Fruit fly (Drosophila melanogaster) whole organism, adult: ENCODE measurements around the gene CG33723.

Experiments
- CG11617 ChIP-seq: fragments of 200-800 bp; sonication (Bioruptor generic); optimal IDR thresholded peaks from 2 replicates; lab custom pipeline; 2017; ENCODE audit warnings: mild to moderate bottlenecking, missing biosample characterization, missing genetic modification reagents, missing genetic modification characterization
- CG12768 ChIP-seq: fragments of 200-800 bp; sonication (Bioruptor generic); optimal IDR thresholded peaks from 2 replicates; lab custom pipeline; 2017; ENCODE audit warnings: missing biosample characterization, missing genetic modification characterization, mild to moderate bottlenecking, moderate library complexity, missing genetic modification reagents
- CG14711 ChIP-seq: fragments of 200-800 bp; sonication (Bioruptor generic); optimal IDR thresholded peaks from 2 replicates; lab custom pipeline; 2018; ENCODE audit warnings: missing biosample characterization, mild to moderate bottlenecking, missing genetic modification characterization, moderate library complexity
- CG1620 ChIP-seq: fragments of 200-800 bp; sonication (Bioruptor generic); optimal IDR thresholded peaks from 2 replicates; lab custom pipeline; 2016; ENCODE audit warnings: missing biosample characterization, missing genetic modification characterization
- CG33017 ChIP-seq: fragments of 200-800 bp; sonication (Bioruptor generic); optimal IDR thresholded peaks from 2 replicates; lab custom pipeline; 2018; ENCODE audit warnings: missing biosample characterization, mild to moderate bottlenecking, missing genetic modification characterization, moderate library complexity
- CG5204 ChIP-seq: fragments of 200-800 bp; sonication (Bioruptor generic); optimal IDR thresholded peaks from 2 replicates; lab custom pipeline; 2016; ENCODE audit warnings: missing biosample characterization, missing genetic modification characterization
- CG7045 ChIP-seq: fragments of 200-800 bp; sonication (Bioruptor generic); optimal IDR thresholded peaks from 2 replicates; lab custom pipeline; 2017; ENCODE audit warnings: missing biosample characterization, mild to moderate bottlenecking, missing genetic modification characterization
- CG7101 ChIP-seq: fragments of 200-800 bp; sonication (Bioruptor generic); optimal IDR thresholded peaks from 2 replicates; lab custom pipeline; 2018; ENCODE audit warnings: missing biosample characterization, mild to moderate bottlenecking, missing genetic modification characterization, moderate library complexity
- Clk ChIP-seq: fragments of 200-800 bp; sonication (Bioruptor generic); optimal IDR thresholded peaks from 2 replicates; lab custom pipeline; 2017; ENCODE audit warnings: missing biosample characterization, missing genetic modification characterization
- Crg-1 ChIP-seq: fragments of 200-800 bp; sonication (Bioruptor generic); optimal IDR thresholded peaks from 2 replicates; lab custom pipeline; 2016; ENCODE audit warnings: missing biosample characterization, missing genetic modification characterization
- Hr96 ChIP-seq: fragments of 200-800 bp; sonication (Bioruptor generic); optimal IDR thresholded peaks from 2 replicates; lab custom pipeline; 2016; ENCODE audit warnings: missing biosample characterization, missing genetic modification characterization
- Mnt ChIP-seq: fragments of 200-800 bp; sonication (Bioruptor generic); optimal IDR thresholded peaks from 2 replicates; lab custom pipeline; 2016; ENCODE audit warnings: missing biosample characterization, mild to moderate bottlenecking, missing genetic modification characterization
- bab1 ChIP-seq: fragments of 200-800 bp; sonication (Bioruptor generic); optimal IDR thresholded peaks from 3 replicates; lab custom pipeline; 2019; ENCODE audit warnings: missing biosample characterization, mild to moderate bottlenecking, missing genetic modification characterization, moderate library complexity
- cic ChIP-seq: fragments of 200-800 bp; sonication (Bioruptor generic); optimal IDR thresholded peaks from 2 replicates; lab custom pipeline; 2017; ENCODE audit warnings: missing biosample characterization, mild to moderate bottlenecking, missing genetic modification characterization, moderate library complexity
- cnc ChIP-seq, 2 experiments: fragments of >200 bp; optimal IDR thresholded peaks; 2 replicates each; lab custom pipeline; 2017
- kay ChIP-seq: fragments of 200-800 bp; sonication (Bioruptor generic); peaks from one replicate; lab custom pipeline; 2016; ENCODE audit warnings: missing biosample characterization, missing genetic modification characterization, borderline replicate concordance
- ovo ChIP-seq: fragments of 200-800 bp; sonication (Bioruptor generic); optimal IDR thresholded peaks from 2 replicates; lab custom pipeline; 2016; ENCODE audit warnings: missing biosample characterization, missing genetic modification characterization
- pad ChIP-seq: fragments of 200-800 bp; sonication (Bioruptor generic); optimal IDR thresholded peaks from 3 replicates; lab custom pipeline; 2017; ENCODE audit warnings: missing biosample characterization, missing genetic modification characterization, mild to moderate bottlenecking, moderate library complexity, missing genetic modification reagents
- tj ChIP-seq: fragments of 200-800 bp; sonication (Bioruptor generic); optimal IDR thresholded peaks from 3 replicates; lab custom pipeline; 2017; ENCODE audit warnings: missing biosample characterization, mild to moderate bottlenecking, missing genetic modification characterization, moderate library complexity
- toe ChIP-seq: fragments of 200-800 bp; sonication (Bioruptor generic); optimal IDR thresholded peaks from 2 replicates; lab custom pipeline; 2016; ENCODE audit warnings: missing biosample characterization, missing genetic modification characterization

Gene CG33723

dm6 chr2L:9427570-9427969 lies 13.0 kb downstream of the CG33723 start, which contains the start of gene CG42847:
CG42847 (plus strand) TSS chr2L:9427870.
- TF ChIP-seq toe (no peak), tj (GFP tag; lab: Kevin White, UChicago) (no peak), CG7045 (GFP tag; lab: Kevin White, UChicago) (no peak), Crg-1 (GFP tag; lab: Kevin White, UChicago) (no peak), Hr96 (GFP tag; lab: Kevin White, UChicago) (no peak), CG11617 (GFP tag; lab: Kevin White, UChicago) (no peak), CG5204 (GFP tag; lab: Kevin White, UChicago) (no peak), bab1 (no peak), CG1620 (no peak), ovo (GFP tag; lab: Kevin White, UChicago) (no peak), Clk (GFP tag; lab: Kevin White, UChicago) (no peak), cic (GFP tag; lab: Kevin White, UChicago) (no peak), Mnt (GFP tag; lab: Kevin White, UChicago) (no peak), kay (no peak), CG12768 (GFP tag; lab: Kevin White, UChicago) (no peak), CG14711 (no peak), cnc (optimal IDR thresholded peaks at IDR 0.05; lab: Kevin White, UChicago) (no peak), CG33017 (no peak), CG7101 (tag; lab: Kevin White, UChicago) (no peak), pad (GFP tag; lab: Kevin White, UChicago) (no peak)

dm6 chr2L:9426534-9426933 lies 14.0 kb downstream of the CG33723 start, which contains the start of gene Fbp2:
Fbp2 (plus strand) TSS chr2L:9426784.
- TF ChIP-seq CG14711 (no peak), ovo (GFP tag; lab: Kevin White, UChicago) (no peak), Hr96 (GFP tag; lab: Kevin White, UChicago) (no peak), CG7045 (GFP tag; lab: Kevin White, UChicago) (no peak)

- TF ChIP-seq CG7045 (GFP tag; lab: Kevin White, UChicago) (no peak), CG1620 (no peak), kay (no peak), toe (no peak), tj (GFP tag; lab: Kevin White, UChicago) (no peak), Clk (GFP tag; lab: Kevin White, UChicago) (no peak), CG14711 (no peak), Mnt (GFP tag; lab: Kevin White, UChicago) (no peak), cnc (optimal IDR thresholded peaks at IDR 0.05; lab: Kevin White, UChicago) (no peak), CG7101 (tag; lab: Kevin White, UChicago) (no peak), CG33017 (no peak), bab1 (no peak), ovo (GFP tag; lab: Kevin White, UChicago) (no peak), CG12768 (GFP tag; lab: Kevin White, UChicago) (no peak), pad (GFP tag; lab: Kevin White, UChicago) (no peak), CG11617 (GFP tag; lab: Kevin White, UChicago) (no peak), CG5204 (GFP tag; lab: Kevin White, UChicago) (no peak), cic (GFP tag; lab: Kevin White, UChicago) (no peak)
These were observed 16.3 kb downstream of the CG33723 start for dm6 chr2L:9424193-9424592.

- TF ChIP-seq toe = no peak
- TF ChIP-seq ovo (GFP tag; lab: Kevin White, UChicago) = no peak
- TF ChIP-seq cic (GFP tag; lab: Kevin White, UChicago) = no peak
- TF ChIP-seq CG7045 (GFP tag; lab: Kevin White, UChicago) = no peak
These were observed 19.2 kb downstream of the CG33723 start for dm6 chr2L:9421312-9421711.

- TF ChIP-seq Mnt (GFP tag; lab: Kevin White, UChicago) = no peak
These were observed 19.9 kb downstream of the CG33723 start for dm6 chr2L:9420660-9421059.

dm6 chr2L:9416244-9416758 lies 24.2 kb downstream of the CG33723 start, which contains the start of gene Mco1:
Mco1 (plus strand) TSS chr2L:9416588.
- TF ChIP-seq CG12768 (GFP tag; lab: Kevin White, UChicago) (no peak), kay (peak; percentile 74)

- no peak for TF ChIP-seq bab1
- TF ChIP-seq CG7045 (GFP tag; lab: Kevin White, UChicago) = no peak
- TF ChIP-seq toe = no peak
- TF ChIP-seq tj (GFP tag; lab: Kevin White, UChicago) = no peak
- no peak for TF ChIP-seq ovo (GFP tag; lab: Kevin White, UChicago)
- TF ChIP-seq Clk (GFP tag; lab: Kevin White, UChicago) = no peak
- TF ChIP-seq CG12768 (GFP tag; lab: Kevin White, UChicago) = no peak
- no peak for TF ChIP-seq pad (GFP tag; lab: Kevin White, UChicago)
- no peak for TF ChIP-seq Hr96 (GFP tag; lab: Kevin White, UChicago)
- TF ChIP-seq kay = no peak
- no peak for TF ChIP-seq Mnt (GFP tag; lab: Kevin White, UChicago)
- no peak for TF ChIP-seq CG7101 (tag; lab: Kevin White, UChicago)
- TF ChIP-seq cnc (optimal IDR thresholded peaks at IDR 0.05; lab: Kevin White, UChicago) = no peak
- no peak for TF ChIP-seq CG5204 (GFP tag; lab: Kevin White, UChicago)
These were observed 25.5 kb downstream of the CG33723 start, which contains the start of gene Shawl for dm6 chr2L:9415053-9415452. Shawl (minus strand) TSS chr2L:9415156.
